Worm (Caenorhabditis elegans) whole organism, young adult: ENCODE results near the gene acdh-11.

Experiments used
- F10E7.11 ChIP-seq: sonication (generic microtip); optimal IDR thresholded peaks from 2 replicates; lab custom pipeline; 2017; ENCODE audit warnings: mild to moderate bottlenecking, missing genetic modification characterization, moderate library complexity, missing compliant biosample characterization
- F37B4.10 ChIP-seq: fragments of 200-800 bp; sonication (Bioruptor generic); IDR thresholded peaks from 2 replicates; pipeline ENCODE4 v1.3.6; 2022; ENCODE audit warnings: missing genetic modification characterization, missing compliant biosample characterization
- F52B5.7 ChIP-seq: sonication (generic microtip); optimal IDR thresholded peaks from 2 replicates; lab custom pipeline; 2016; ENCODE audit warnings: mild to moderate bottlenecking, missing genetic modification characterization, missing compliant biosample characterization
- F55B11.4 ChIP-seq: sonication (generic microtip); optimal IDR thresholded peaks from 2 replicates; lab custom pipeline; 2016; ENCODE audit warnings: missing compliant biosample characterization, missing genetic modification characterization, borderline replicate concordance; ENCODE audit not compliant: insufficient read depth
- K12H6.12 ChIP-seq: fragments of 200-800 bp; sonication (Bioruptor generic); optimal IDR thresholded peaks from 2 replicates; lab custom pipeline; 2018; ENCODE audit warnings: mild to moderate bottlenecking, missing genetic modification characterization, missing compliant biosample characterization
- ZK185.1 ChIP-seq: sonication (generic microtip); optimal IDR thresholded peaks from 2 replicates; lab custom pipeline; 2016; ENCODE audit warnings: mild to moderate bottlenecking, missing genetic modification characterization, missing compliant biosample characterization; ENCODE audit not compliant: poor library complexity, severe bottlenecking
- atf-7 ChIP-seq: sonication (generic microtip); optimal IDR thresholded peaks from 2 replicates; lab custom pipeline; 2017; ENCODE audit warnings: mild to moderate bottlenecking, missing genetic modification characterization, missing compliant biosample characterization
- attf-3 ChIP-seq: fragments of 200-800 bp; sonication (Bioruptor generic); conservative IDR thresholded peaks from 2 replicates; pipeline ENCODE4 v1.3.6; 2022; ENCODE audit warnings: missing genetic modification reagents, missing genetic modification characterization, missing compliant biosample characterization
- attf-6 ChIP-seq: fragments of 200-800 bp; sonication (Bioruptor generic); IDR thresholded peaks from 2 replicates; pipeline ENCODE4 v1.3.6; 2022; ENCODE audit warnings: missing genetic modification reagents, missing genetic modification characterization, missing compliant biosample characterization
- bed-1 ChIP-seq: fragments of 200-800 bp; sonication (Bioruptor generic); IDR thresholded peaks from 2 replicates; pipeline ENCODE4 v1.3.6; 2022; ENCODE audit warnings: missing genetic modification reagents, missing genetic modification characterization, missing compliant biosample characterization
- cebp-1 ChIP-seq, 2 experiments: fragments of 200-800 bp in 1 of 2; sonication (Bioruptor generic) in 1 of 2; sonication (generic microtip) in 1 of 2; IDR thresholded peaks in 1 of 2; optimal IDR thresholded peaks in 1 of 2; 2 replicates each; pipeline versions ENCODE4 v1.3.6 to Lab custom; 2017 to 2022; ENCODE audit warnings: missing compliant biosample characterization in 2 of 2, missing genetic modification characterization in 2 of 2, mild to moderate bottlenecking in 1 of 2, missing genetic modification reagents in 1 of 2, moderate library complexity in 1 of 2
- cebp-2 ChIP-seq: fragments of 200-800 bp; sonication (Bioruptor generic); IDR thresholded peaks from 2 replicates; pipeline ENCODE4 v1.3.6; 2022; ENCODE audit warnings: missing genetic modification characterization, missing compliant biosample characterization
- chd-7 ChIP-seq: sonication (generic microtip); optimal IDR thresholded peaks from 2 replicates; lab custom pipeline; 2016; ENCODE audit warnings: mild to moderate bottlenecking, missing genetic modification characterization, moderate library complexity, missing compliant biosample characterization
- die-1 ChIP-seq: sonication (generic microtip); optimal IDR thresholded peaks from 2 replicates; lab custom pipeline; 2016; ENCODE audit warnings: missing genotype, mild to moderate bottlenecking, missing genetic modification characterization, missing compliant biosample characterization
- dpff-1 ChIP-seq: sonication (generic microtip); optimal IDR thresholded peaks from 2 replicates; lab custom pipeline; 2017; ENCODE audit warnings: mild to moderate bottlenecking, missing genetic modification characterization, missing compliant biosample characterization
- dpl-1 ChIP-seq: fragments of 150-350 bp; optimal IDR thresholded peaks from 2 replicates; lab custom pipeline; 2014; ENCODE audit warnings: missing biosample characterization, missing genetic modification reagents, missing genetic modification characterization
- ekl-4 ChIP-seq: fragments of 200-800 bp; sonication (Bioruptor generic); IDR thresholded peaks from 2 replicates; pipeline ENCODE4 v1.3.6; 2022; ENCODE audit warnings: missing genetic modification reagents, missing genetic modification characterization, missing compliant biosample characterization
- ets-4 ChIP-seq: fragments of 200-800 bp; sonication (Bioruptor generic); optimal IDR thresholded peaks from 2 replicates; lab custom pipeline; 2018; ENCODE audit warnings: mild to moderate bottlenecking, missing genetic modification characterization, missing compliant biosample characterization
- lin-26 ChIP-seq: fragments of 200-800 bp; sonication (Bioruptor generic); IDR thresholded peaks from 2 replicates; pipeline ENCODE4 v1.3.6; 2022; ENCODE audit warnings: missing genetic modification reagents, missing genetic modification characterization, missing compliant biosample characterization
- lin-54 ChIP-seq: fragments of 200-800 bp; sonication (Bioruptor generic); optimal IDR thresholded peaks from 2 replicates; lab custom pipeline; 2018; ENCODE audit warnings: mild to moderate bottlenecking, missing genetic modification characterization, missing compliant biosample characterization
- madf-10 ChIP-seq: sonication (generic microtip); optimal IDR thresholded peaks from 2 replicates; lab custom pipeline; 2016; ENCODE audit warnings: mild to moderate bottlenecking, missing genetic modification characterization, missing compliant biosample characterization
- nfya-2 ChIP-seq: fragments of 200-800 bp; sonication (Bioruptor generic); IDR thresholded peaks from 2 replicates; pipeline ENCODE4 v1.3.6; 2022; ENCODE audit warnings: missing genetic modification reagents, missing genetic modification characterization, missing compliant biosample characterization
- nhr-120 ChIP-seq: fragments of 200-800 bp; sonication (Bioruptor generic); IDR thresholded peaks from 2 replicates; pipeline ENCODE4 v1.3.6; 2022; ENCODE audit warnings: missing genetic modification characterization, missing compliant biosample characterization
- nhr-179 ChIP-seq: sonication (generic microtip); optimal IDR thresholded peaks from 2 replicates; lab custom pipeline; 2016; ENCODE audit warnings: mild to moderate bottlenecking, missing genetic modification characterization, missing compliant biosample characterization
- nhr-80 ChIP-seq: sonication (generic microtip); optimal IDR thresholded peaks from 2 replicates; lab custom pipeline; 2016; ENCODE audit warnings: missing genetic modification characterization, missing compliant biosample characterization
- nhr-90 ChIP-seq: sonication (generic microtip); optimal IDR thresholded peaks from 2 replicates; lab custom pipeline; 2016; ENCODE audit warnings: missing genotype, mild to moderate bottlenecking, missing genetic modification characterization, missing compliant biosample characterization
- pbrm-1 ChIP-seq: fragments of 200-800 bp; sonication (Bioruptor generic); IDR thresholded peaks from 2 replicates; pipeline ENCODE4 v1.3.6; 2022; ENCODE audit warnings: missing genetic modification reagents, missing genetic modification characterization, missing compliant biosample characterization
- rec-8 ChIP-seq, 2 experiments: sonication (generic microtip); optimal IDR thresholded peaks; 2 replicates each; lab custom pipeline; 2016; ENCODE audit warnings: mild to moderate bottlenecking in 2 of 2, missing genetic modification characterization in 2 of 2, missing genetic modification reagents in 2 of 2, missing genotype in 2 of 2, missing biosample characterization in 1 of 2, missing compliant biosample characterization in 1 of 2, moderate library complexity in 1 of 2
- sea-2 ChIP-seq: fragments of 200-800 bp; sonication (Bioruptor generic); IDR thresholded peaks from 2 replicates; pipeline ENCODE4 v1.3.6; 2022; ENCODE audit warnings: missing genetic modification characterization, missing compliant biosample characterization
- snpc-4 ChIP-seq, 5 experiments: fragments of 150-350 bp in 1 of 5; sonication (generic microtip) in 4 of 5; optimal IDR thresholded peaks; 2 replicates each; lab custom pipeline; 2014 to 2018; ENCODE audit warnings: missing genetic modification characterization in 5 of 5, missing biosample characterization in 3 of 5, antibody characterized with exemption in 2 of 5, mild to moderate bottlenecking in 2 of 5, missing compliant biosample characterization in 2 of 5, missing genotype in 2 of 5, moderate library complexity in 2 of 5, missing genetic modification reagents in 1 of 5
- sptf-2 ChIP-seq: fragments of 200-800 bp; sonication (Bioruptor generic); optimal IDR thresholded peaks from 2 replicates; lab custom pipeline; 2018; ENCODE audit warnings: mild to moderate bottlenecking, missing genetic modification characterization, missing compliant biosample characterization
- ztf-28 ChIP-seq: fragments of 200-800 bp; sonication (Bioruptor generic); IDR thresholded peaks from 2 replicates; pipeline ENCODE4 v1.3.6; 2022; ENCODE audit warnings: missing genetic modification reagents, missing genetic modification characterization, missing compliant biosample characterization
- ztf-6 ChIP-seq: fragments of 200-800 bp; sonication (Bioruptor generic); IDR thresholded peaks from 2 replicates; pipeline ENCODE4 v1.3.6; 2022; ENCODE audit warnings: missing genetic modification reagents, missing genetic modification characterization, missing compliant biosample characterization

Gene acdh-11

DNA sequence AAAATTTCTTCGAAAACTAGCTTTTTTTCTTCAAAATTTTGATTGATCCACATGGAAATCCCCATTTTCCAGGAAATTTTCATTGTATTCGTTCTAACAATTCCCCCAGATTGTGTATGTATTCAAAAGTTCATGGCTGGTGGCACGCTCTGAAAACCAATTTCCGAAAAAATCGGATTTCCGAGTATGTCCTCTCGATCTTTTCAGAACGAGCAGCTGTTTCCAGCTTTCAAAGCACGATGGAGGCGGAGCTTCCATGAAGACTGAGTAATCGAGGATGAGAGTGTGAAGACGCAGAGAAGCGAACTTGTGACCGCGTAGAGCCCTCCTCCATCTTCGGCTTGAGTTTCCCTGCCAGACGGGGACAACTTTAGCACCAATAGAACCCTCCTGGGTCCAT lies 38.3 kb downstream of the acdh-11 start:
- no peak for TF ChIP-seq die-1 (tag; lab: Kevin White, UChicago)
- no peak for TF ChIP-seq madf-10 (tag; lab: Kevin White, UChicago)
- TF ChIP-seq F55B11.4 (tag; lab: Kevin White, UChicago): no peak
- no peak for TF ChIP-seq ets-4 (GFP tag; lab: Kevin White, UChicago)

DNA sequence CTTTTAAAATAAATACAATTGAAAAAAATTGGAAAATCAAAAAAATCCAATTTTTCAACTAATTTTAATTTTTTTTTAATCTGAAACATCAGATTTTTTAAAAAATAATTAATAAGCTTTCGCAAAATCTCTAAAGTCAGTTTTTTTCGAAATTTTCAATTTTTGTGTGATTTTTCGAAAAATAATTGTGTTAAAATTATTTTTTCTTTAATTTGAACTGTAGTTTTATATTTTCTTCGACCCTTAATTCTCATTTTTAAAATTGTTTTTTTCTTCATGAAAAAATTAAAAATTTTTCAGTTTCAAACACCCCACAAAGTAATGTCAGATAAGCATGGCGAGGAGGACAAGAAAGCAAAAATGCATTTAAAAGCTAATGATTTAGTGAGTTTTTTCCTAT lies 39.0 kb downstream of the acdh-11 start, which contains the start of gene rabx-5:
rabx-5 (plus strand) TSS at position 301 of the 400 bp plus-strand sequence.
- no peak for TF ChIP-seq K12H6.12 (tag; lab: Kevin White, UChicago)

DNA sequence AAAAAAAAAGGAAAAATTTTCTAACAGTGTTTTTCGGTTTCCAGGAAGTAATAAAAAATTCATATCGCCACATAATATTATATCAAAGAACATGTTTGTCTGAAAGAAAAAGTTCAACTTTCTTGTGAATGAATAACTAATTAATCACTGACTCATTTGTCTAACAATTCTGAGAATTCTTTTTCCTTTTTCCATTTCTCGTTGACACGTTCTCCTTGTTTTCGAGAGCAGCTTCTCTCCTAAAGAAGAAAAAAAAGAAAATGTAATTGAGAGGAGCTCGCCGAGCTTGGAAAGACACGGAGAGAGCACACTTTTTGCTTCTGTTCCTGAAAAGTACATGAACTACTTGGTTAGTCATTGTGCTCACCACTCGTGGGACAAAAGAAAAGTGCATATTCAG lies 42.1 kb downstream of the acdh-11 start:
- TF ChIP-seq sptf-2: no peak
- TF ChIP-seq nhr-120 (GFP tag; lab: Robert Waterston, UW): no peak
- TF ChIP-seq ztf-28: no peak
- TF ChIP-seq attf-6: no peak
- no peak for TF ChIP-seq nhr-80 (tag; lab: Kevin White, UChicago)
- no peak for TF ChIP-seq F37B4.10 (GFP tag; lab: Robert Waterston, UW)
- TF ChIP-seq pbrm-1 (GFP tag; lab: Robert Waterston, UW): no peak
- TF ChIP-seq dpl-1: no peak
- TF ChIP-seq, all 124 proteins: peak for 0

DNA sequence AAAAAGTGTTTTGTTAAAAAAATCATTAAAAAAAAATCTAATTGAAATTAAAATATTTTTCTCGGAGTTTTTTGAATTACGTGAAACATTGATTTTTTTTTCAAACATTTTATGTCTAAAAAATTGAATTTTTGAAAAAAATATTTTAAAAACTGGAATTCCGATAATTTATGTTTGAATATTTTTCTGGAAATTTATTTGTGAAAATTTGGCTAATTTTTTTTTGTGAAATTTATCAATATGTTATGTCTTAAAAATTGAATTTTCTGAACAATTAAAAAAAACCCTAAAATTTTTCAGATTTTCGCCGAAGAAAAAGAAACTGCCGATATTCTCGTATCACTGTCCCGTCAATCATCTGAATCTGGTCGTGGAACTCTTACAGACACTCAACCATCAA lies 46.3 kb downstream of the acdh-11 start, which contains the start of gene Y39A1A.24:
Y39A1A.24 (plus strand) TSS at position 301 of the 400 bp plus-strand sequence.
- TF ChIP-seq dpff-1 (tag; lab: Kevin White, UChicago) (no peak), lin-54 (no peak), atf-7 (tag; lab: Kevin White, UChicago) (no peak), nhr-179 (tag; lab: Kevin White, UChicago) (no peak), chd-7 (tag; lab: Kevin White, UChicago) (no peak), nhr-90 (tag; lab: Kevin White, UChicago) (no peak), sea-2 (no peak), cebp-1 (GFP tag; IDR thresholded peaks at IDR 0.05; lab: Robert Waterston, UW) (no peak), cebp-1 (tag; optimal IDR thresholded peaks at IDR 0.05; lab: Kevin White, UChicago) (no peak), lin-26 (GFP tag; lab: Robert Waterston, UW) (no peak), attf-3 (GFP tag; lab: Robert Waterston, UW) (no peak), F10E7.11 (tag; lab: Kevin White, UChicago) (no peak), ZK185.1 (no peak), ekl-4 (GFP tag; lab: Robert Waterston, UW) (no peak), nfya-2 (no peak), F52B5.7 (tag; lab: Kevin White, UChicago) (no peak), rec-8 (tag; optimal IDR thresholded peaks at IDR 0.05; lab: Kevin White, UChicago) (no peak), cebp-2 (no peak), snpc-4 (GFP tag; optimal IDR thresholded peaks at IDR 0.05; lab: Kevin White, UChicago) (no peak), snpc-4 (tag; optimal IDR thresholded peaks at IDR 0.05; lab: Kevin White, UChicago) (no peak), ztf-6 (GFP tag; lab: Robert Waterston, UW) (no peak), bed-1 (GFP tag; lab: Robert Waterston, UW) (no peak)
